Worm (Caenorhabditis elegans) whole organism, midembryonic: ENCODE data around the gene C48B4.6.

Experiments used
- T22C8.4 ChIP-seq: fragments of 200-800 bp; sonication (Bioruptor generic); IDR thresholded peaks from 2 replicates; pipeline ENCODE4 v1.3.6; 2022; ENCODE audit warnings: missing genetic modification characterization, missing compliant biosample characterization
- flt-1 ChIP-seq: fragments of 200-800 bp; sonication (Bioruptor generic); IDR thresholded peaks from 2 replicates; pipeline ENCODE4 v1.3.6; 2022; ENCODE audit warnings: missing genetic modification characterization, missing compliant biosample characterization
- ref-1 ChIP-seq: fragments of 200-800 bp; sonication (Bioruptor generic); conservative IDR thresholded peaks from 2 replicates; pipeline ENCODE4 v1.3.6; 2022; ENCODE audit warnings: missing genetic modification reagents, missing genetic modification characterization, missing compliant biosample characterization
- ztf-23 ChIP-seq: fragments of 200-800 bp; sonication (Bioruptor generic); IDR thresholded peaks from 2 replicates; pipeline ENCODE4 v1.3.6; 2022; ENCODE audit warnings: missing genetic modification reagents, missing genetic modification characterization, missing compliant biosample characterization

ce11 chrIII:9598168-9598567, 39.8 kb upstream of the C48B4.6 start, which contains the start of gene F58A4.1:
- TF ChIP-seq flt-1 (no peak), ref-1 (GFP tag; lab: Robert Waterston, UW) (no peak), ztf-23 (no peak), T22C8.4 (GFP tag; lab: Robert Waterston, UW) (no peak)
